Worm (Caenorhabditis elegans): ENCODE measurements around the gene B0563.10.

B0563.10 gene

DNA sequence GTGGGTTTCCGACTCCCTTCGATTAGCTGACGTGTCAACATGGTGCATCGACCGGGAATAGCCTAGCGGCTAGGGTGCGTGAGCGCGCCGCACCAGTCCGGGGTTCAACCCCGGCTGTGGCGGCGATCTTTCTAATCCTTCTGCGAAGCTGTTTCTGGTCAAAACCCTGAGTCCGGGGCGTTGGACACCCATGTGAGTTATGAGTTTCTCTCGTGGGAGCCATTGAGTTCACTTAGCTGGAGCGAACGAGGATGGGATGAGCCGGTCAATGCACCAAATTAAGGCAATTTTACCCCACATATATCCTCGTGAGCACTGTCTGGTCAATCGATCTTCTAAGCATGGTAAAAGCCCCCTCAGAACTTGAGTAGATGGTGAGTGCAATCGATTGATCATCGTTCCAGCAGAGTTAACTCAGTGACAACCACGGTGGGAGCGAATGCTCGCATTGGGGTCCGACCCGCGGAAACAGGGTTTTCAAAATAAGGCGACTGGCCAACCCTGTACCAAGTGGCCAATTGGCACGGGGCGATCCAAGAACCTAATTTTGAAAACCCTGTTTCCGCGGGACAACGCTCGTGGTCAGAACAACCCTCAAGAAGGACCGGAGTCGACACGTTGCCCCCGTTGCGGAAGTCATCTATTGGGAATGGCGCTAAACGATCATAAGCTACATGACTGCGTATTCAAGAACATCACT is 24.9 kb upstream of the B0563.10 start, which contains the start of gene Y81B9A.1:
Gene Y81B9A.1 (plus strand): TSS at position 650 of the 700 bp plus-strand sequence.
- TF ChIP-seq mes-4 (tag; optimal IDR thresholded peaks at IDR 0.05) = no peak
- TF ChIP-seq ztf-25 (GFP tag; IDR thresholded peaks at IDR 0.05) = no peak
- peak; percentile 70; the same call in 1 of the 2 replicates for TF ChIP-seq lin-26 (GFP tag; IDR thresholded peaks at IDR 0.05)
- no peak for TF ChIP-seq nhr-120 (GFP tag; IDR thresholded peaks at IDR 0.05)
- no peak for TF ChIP-seq sdz-38 (tag; optimal IDR thresholded peaks at IDR 0.05)
- no peak for TF ChIP-seq Y53F4B.3 (GFP tag; IDR thresholded peaks at IDR 0.05)
- 0 out of 2 replicates have a peak, but pooled peaks have one; percentile 12 for TF ChIP-seq attf-6 (GFP tag; IDR thresholded peaks at IDR 0.05)
- peak; percentile 61; the same call in 1 of the 2 replicates for TF ChIP-seq egrh-3 (GFP tag; IDR thresholded peaks at IDR 0.05)
- peak; percentile 86 for TF ChIP-seq D2030.7 (GFP tag; IDR thresholded peaks at IDR 0.05)
- no peak for TF ChIP-seq hrde-1 (tag; optimal IDR thresholded peaks at IDR 0.05; ENCODE audit: borderline replicate concordance)
- peak; percentile 22 for TF ChIP-seq rpc-1 (optimal IDR thresholded peaks at IDR 0.05)
- peak; percentile 56 for TF ChIP-seq rpc-1 (tag; optimal IDR thresholded peaks at IDR 0.05)
- TF ChIP-seq ztf-6 (GFP tag; IDR thresholded peaks at IDR 0.05) = no peak
- 0 out of 2 replicates have a peak, but pooled peaks have one; percentile 20 for TF ChIP-seq zfh-2 (GFP tag; conservative IDR thresholded peaks at IDR 0.05)
- no peak for TF ChIP-seq cebp-1 (GFP tag; IDR thresholded peaks at IDR 0.05)
- TF ChIP-seq cebp-1 (tag; optimal IDR thresholded peaks at IDR 0.05) = no peak
- no peak for TF ChIP-seq mcd-1 (GFP tag; IDR thresholded peaks at IDR 0.05)
- TF ChIP-seq rcor-1 (GFP tag; IDR thresholded peaks at IDR 0.05) = 0 out of 2 replicates have a peak, but pooled peaks have one; percentile 29
- no peak for TF ChIP-seq K12H6.12 (tag; optimal IDR thresholded peaks at IDR 0.05)
- TF ChIP-seq tbp1 (GFP tag; optimal IDR thresholded peaks at IDR 0.05) = peak; percentile 28
- no peak for TF ChIP-seq ama-1 (optimal IDR thresholded peaks at IDR 0.05)
- peak in 1 of 2 experiments; percentile 23 for TF ChIP-seq ama-1 (GFP tag; optimal IDR thresholded peaks at IDR 0.05)
- TF ChIP-seq hmg-1.2 (GFP tag; IDR thresholded peaks at IDR 0.05) = no peak
- no peak for TF ChIP-seq sptf-2 (GFP tag; optimal IDR thresholded peaks at IDR 0.05)
- TF ChIP-seq let-607 (tag; optimal IDR thresholded peaks at IDR 0.05) = no peak
- TF ChIP-seq unc-62 (GFP tag; optimal IDR thresholded peaks at IDR 0.05) = no peak
- TF ChIP-seq nfya-1 (tag; optimal IDR thresholded peaks at IDR 0.05; ENCODE audit: borderline replicate concordance, insufficient read depth) = no peak

DNA sequence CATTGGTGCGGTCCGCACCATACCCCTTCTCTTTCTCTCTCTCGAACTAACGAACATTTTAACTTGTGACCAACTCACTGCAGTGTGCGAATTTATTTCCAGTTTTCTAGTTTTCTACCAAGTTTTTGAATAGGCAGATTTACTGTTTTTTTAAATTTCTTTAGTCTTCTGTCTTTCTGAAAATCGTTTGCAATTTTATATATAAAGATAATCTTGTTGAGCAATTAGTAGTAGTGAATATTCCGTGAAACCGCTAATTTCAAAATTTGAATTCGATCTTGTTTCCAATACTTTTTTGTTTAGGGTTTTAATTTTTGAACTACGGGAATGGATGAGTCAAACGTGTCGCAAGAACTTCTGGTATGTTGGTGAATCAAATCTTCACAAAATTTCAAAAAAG is 16.8 kb upstream of the B0563.10 start, which contains the start of gene Y81B9A.2:
Gene Y81B9A.2 (plus strand): TSS at position 301 of the 400 bp plus-strand sequence.
- no peak for TF ChIP-seq F55B11.4 (tag; optimal IDR thresholded peaks at IDR 0.05; ENCODE audit: borderline replicate concordance, insufficient read depth)
- no peak for TF ChIP-seq lin-54 (GFP tag; optimal IDR thresholded peaks at IDR 0.05)
- no peak for TF ChIP-seq ztf-22 (GFP tag; optimal IDR thresholded peaks at IDR 0.05)
- no peak for TF ChIP-seq F57C9.4 (tag; optimal IDR thresholded peaks at IDR 0.05)
- no peak for TF ChIP-seq lin-35 (GFP tag; optimal IDR thresholded peaks at IDR 0.05)
- no peak for TF ChIP-seq C17E4.6 (GFP tag; IDR thresholded peaks at IDR 0.05)
- TF ChIP-seq mel-28 (tag; optimal IDR thresholded peaks at IDR 0.05; ENCODE audit: borderline replicate concordance) = no peak
- no peak for TF ChIP-seq akir-1 (GFP tag; optimal IDR thresholded peaks at IDR 0.05)
- no peak for TF ChIP-seq repo-1 (tag; optimal IDR thresholded peaks at IDR 0.05)
- no peak for TF ChIP-seq bed-1 (GFP tag; IDR thresholded peaks at IDR 0.05)
- TF ChIP-seq lsy-27 (tag; optimal IDR thresholded peaks at IDR 0.05; ENCODE audit: borderline replicate concordance, insufficient read depth) = no peak
- no peak for TF ChIP-seq him-1 (tag; optimal IDR thresholded peaks at IDR 0.05)
